Worm (Caenorhabditis elegans) whole organism, late embryonic: Measurements from ENCODE around the gene T19H12.6.

Experiments
- C08G9.2 ChIP-seq: sonication (generic microtip); optimal IDR thresholded peaks from 2 replicates; lab custom pipeline; 2016; ENCODE audit warnings: mild to moderate bottlenecking, missing genetic modification characterization, moderate library complexity, missing compliant biosample characterization
- K09A11.1 ChIP-seq: sonication (generic microtip); optimal IDR thresholded peaks from 2 replicates; lab custom pipeline; 2017; ENCODE audit warnings: antibody characterized with exemption, mild to moderate bottlenecking, missing genetic modification characterization, missing compliant biosample characterization; ENCODE audit not compliant: insufficient read depth
- Y22D7AL.16 ChIP-seq: sonication (generic microtip); optimal IDR thresholded peaks from 2 replicates; lab custom pipeline; 2016; ENCODE audit warnings: missing genetic modification characterization, missing compliant biosample characterization
- ceh-14 ChIP-seq: sonication (generic microtip); optimal IDR thresholded peaks from 2 replicates; lab custom pipeline; 2016; ENCODE audit warnings: missing genotype, missing genetic modification characterization, missing compliant biosample characterization
- ceh-24 ChIP-seq: sonication (generic microtip); optimal IDR thresholded peaks from 2 replicates; lab custom pipeline; 2016; ENCODE audit warnings: mild to moderate bottlenecking, missing genetic modification characterization, missing compliant biosample characterization
- ets-4 ChIP-seq: sonication (generic microtip); optimal IDR thresholded peaks from 2 replicates; lab custom pipeline; 2016; ENCODE audit warnings: missing genetic modification characterization, missing compliant biosample characterization
- nhr-11 ChIP-seq: fragments of 150-350 bp; optimal IDR thresholded peaks from 2 replicates; lab custom pipeline; 2014; ENCODE audit warnings: missing biosample characterization, missing genetic modification characterization
- nhr-232 ChIP-seq: sonication (generic microtip); optimal IDR thresholded peaks from 2 replicates; lab custom pipeline; 2016; ENCODE audit warnings: missing genetic modification characterization, missing compliant biosample characterization
- pqm-1 ChIP-seq: sonication (generic microtip); optimal IDR thresholded peaks from 2 replicates; lab custom pipeline; 2016; ENCODE audit warnings: missing genetic modification characterization, missing compliant biosample characterization
- syd-9 ChIP-seq: sonication (generic microtip); optimal IDR thresholded peaks from 2 replicates; lab custom pipeline; 2016; ENCODE audit warnings: mild to moderate bottlenecking, missing genetic modification characterization, moderate library complexity, missing compliant biosample characterization
- unc-55 ChIP-seq: sonication (generic microtip); optimal IDR thresholded peaks from 2 replicates; lab custom pipeline; 2017; ENCODE audit warnings: missing biosample characterization, missing genetic modification reagents, missing genetic modification characterization
- unc-86 ChIP-seq: sonication (generic microtip); optimal IDR thresholded peaks from 2 replicates; lab custom pipeline; 2016; ENCODE audit warnings: missing genetic modification characterization, missing compliant biosample characterization

- TF ChIP-seq unc-55 (GFP tag; lab: Kevin White, UChicago) (peak; percentile 39), ceh-14 (tag; lab: Kevin White, UChicago) (no peak), nhr-232 (tag; lab: Kevin White, UChicago) (no peak), ceh-24 (tag; lab: Kevin White, UChicago) (no peak), C08G9.2 (tag; lab: Kevin White, UChicago) (no peak), ets-4 (no peak), K09A11.1 (tag; lab: Kevin White, UChicago) (no peak), pqm-1 (tag; lab: Kevin White, UChicago) (no peak), Y22D7AL.16 (tag; lab: Kevin White, UChicago) (no peak), unc-86 (no peak), syd-9 (no peak), nhr-11 (tag; lab: Kevin White, UChicago) (no peak)
Measured at ce11 chrV:4860525-4860924, 17.0 kb downstream of the T19H12.6 start.
